Fruit fly (Drosophila melanogaster) whole organism, pupa: ENCODE measurements around the gene Cep290.

ENCODE experiments used
- CG10348 ChIP-seq: fragments of 200-800 bp; sonication (Bioruptor generic); IDR thresholded peaks from 2 replicates; pipeline ENCODE4 v1.3.6; 2022; ENCODE audit warnings: missing biosample characterization, missing genetic modification characterization
- CG13204 ChIP-seq: fragments of 200-800 bp; sonication (Bioruptor generic); optimal IDR thresholded peaks from 2 replicates; lab custom pipeline; 2018; ENCODE audit warnings: missing biosample characterization, mild to moderate bottlenecking, missing genetic modification characterization, moderate library complexity
- CG17806 ChIP-seq: fragments of 200-800 bp; sonication (Bioruptor generic); optimal IDR thresholded peaks from 2 replicates; lab custom pipeline; 2018; ENCODE audit warnings: missing biosample characterization, mild to moderate bottlenecking, missing genetic modification characterization, moderate library complexity
- CG34367 ChIP-seq: fragments of 200-800 bp; sonication (Bioruptor generic); optimal IDR thresholded peaks from 2 replicates; lab custom pipeline; 2018; ENCODE audit warnings: missing biosample characterization, mild to moderate bottlenecking, missing genetic modification characterization
- CG8159 ChIP-seq: fragments of 200-800 bp; sonication (Bioruptor generic); optimal IDR thresholded peaks from 3 replicates; lab custom pipeline; 2018; ENCODE audit warnings: missing biosample characterization, mild to moderate bottlenecking, missing genetic modification characterization, moderate library complexity
- D1 ChIP-seq: fragments of 200-800 bp; sonication (Bioruptor generic); optimal IDR thresholded peaks from 2 replicates; lab custom pipeline; 2018; ENCODE audit warnings: missing biosample characterization, mild to moderate bottlenecking, missing genetic modification characterization, moderate library complexity
- EcR ChIP-seq: fragments of 200-800 bp; sonication (Bioruptor generic); optimal IDR thresholded peaks from 3 replicates; lab custom pipeline; 2019; ENCODE audit warnings: missing biosample characterization, missing genetic modification characterization, mild to moderate bottlenecking, moderate library complexity, missing genetic modification reagents
- Pif1A ChIP-seq: fragments of 200-800 bp; sonication (Bioruptor generic); optimal IDR thresholded peaks from 3 replicates; lab custom pipeline; 2016; ENCODE audit warnings: missing biosample characterization, missing genetic modification characterization
- fd96Ca ChIP-seq: fragments of 200-800 bp; sonication (Bioruptor generic); IDR thresholded peaks from 3 replicates; pipeline ENCODE4 v1.3.6; 2022; ENCODE audit warnings: missing biosample characterization, missing genetic modification characterization

- TF ChIP-seq D1 (tag; lab: Kevin White, UChicago) = no peak
- no peak for TF ChIP-seq CG10348
- no peak for TF ChIP-seq EcR (GFP tag; lab: Kevin White, UChicago)
- TF ChIP-seq CG34367 (tag; lab: Kevin White, UChicago) = no peak
- TF ChIP-seq CG13204 (GFP tag; lab: Kevin White, UChicago) = no peak
- TF ChIP-seq Pif1A = no peak
- no peak for TF ChIP-seq CG8159 (tag; lab: Kevin White, UChicago)
- no peak for TF ChIP-seq CG17806 (tag; lab: Kevin White, UChicago)
- no peak for TF ChIP-seq fd96Ca
Measured at dm6 chr3L:882236-882891, 38.6 kb downstream of the Cep290 start.
